Worm (Caenorhabditis elegans): ENCODE results near the gene F27B3.6.

ce11 chrIII:6606022-6606467 is 27.6 kb upstream of the F27B3.6 start:
- TF ChIP-seq ama-1 (optimal IDR thresholded peaks at IDR 0.05) (no peak), aly-1 (tag; optimal IDR thresholded peaks at IDR 0.05) (no peak), tbx-37 (GFP tag; conservative IDR thresholded peaks at IDR 0.05) (no peak), tbx-11 (GFP tag; IDR thresholded peaks at IDR 0.05) (no peak), ets-7 (tag; optimal IDR thresholded peaks at IDR 0.05) (no peak), scrt-1 (GFP tag; IDR thresholded peaks at IDR 0.05) (no peak), tra-4 (tag; optimal IDR thresholded peaks at IDR 0.05) (no peak), ceh-36 (tag; optimal IDR thresholded peaks at IDR 0.05) (no peak), sea-1 (GFP tag; conservative IDR thresholded peaks at IDR 0.05) (no peak), flt-1 (GFP tag; IDR thresholded peaks at IDR 0.05) (no peak), ceh-13 (GFP tag; optimal IDR thresholded peaks at IDR 0.05) (no peak), pes-1 (GFP tag; IDR thresholded peaks at IDR 0.05) (no peak), B0310.2 (tag; optimal IDR thresholded peaks at IDR 0.05) (no peak)

Data from whole organism, early embryonic.